Worm (Caenorhabditis elegans) whole organism, L4 larva: ENCODE results near the gene ZK1307.7.

Source experiments
- ceh-28 ChIP-seq: fragments of 150-350 bp; optimal IDR thresholded peaks from 2 replicates; lab custom pipeline; 2014; ENCODE audit warnings: missing biosample characterization, missing genetic modification reagents, missing genetic modification characterization
- dpl-1 ChIP-seq: fragments of 150-350 bp; optimal IDR thresholded peaks from 2 replicates; lab custom pipeline; 2014; ENCODE audit warnings: missing biosample characterization, missing genetic modification reagents, missing genetic modification characterization
- duxl-1 ChIP-seq: sonication (generic microtip); optimal IDR thresholded peaks from 2 replicates; lab custom pipeline; 2016; ENCODE audit warnings: mild to moderate bottlenecking, missing genetic modification characterization, moderate library complexity, missing compliant biosample characterization; ENCODE audit not compliant: poor library complexity
- gei-8 ChIP-seq: fragments of 200-800 bp; sonication (Bioruptor generic); optimal IDR thresholded peaks from 2 replicates; lab custom pipeline; 2018; ENCODE audit warnings: mild to moderate bottlenecking, missing genetic modification characterization, missing compliant biosample characterization
- pha-4 ChIP-seq, 2 experiments: fragments of 150-350 bp in 1 of 2; fragments of 200-800 bp in 1 of 2; sonication (Bioruptor generic) in 1 of 2; IDR thresholded peaks in 1 of 2; optimal IDR thresholded peaks in 1 of 2; 2 replicates each; pipeline versions ENCODE4 v1.3.6 to Lab custom; 2014 to 2022; ENCODE audit warnings: missing genetic modification characterization in 2 of 2, missing genetic modification reagents in 2 of 2, missing biosample characterization in 1 of 2, missing compliant biosample characterization in 1 of 2

- no peak for TF ChIP-seq dpl-1 (GFP tag; lab: Kevin White, UChicago)
- no peak for TF ChIP-seq pha-4 (GFP tag; IDR thresholded peaks at IDR 0.05; lab: Robert Waterston, UW)
- no peak for TF ChIP-seq pha-4 (tag; optimal IDR thresholded peaks at IDR 0.05; lab: Kevin White, UChicago)
- no peak for TF ChIP-seq ceh-28 (tag; lab: Kevin White, UChicago)
- no peak for TF ChIP-seq duxl-1
- no peak for TF ChIP-seq gei-8
These were observed 15.8 kb upstream of the ZK1307.7 start for ce11 chrII:9620616-9621015.
